Fruit fly (Drosophila melanogaster) whole organism, prepupa: ENCODE data around the gene ind.

Experiments
- Blimp-1 ChIP-seq: fragments of 200-800 bp; sonication (Bioruptor generic); optimal IDR thresholded peaks from 3 replicates; lab custom pipeline; 2017; ENCODE audit warnings: missing biosample characterization, missing genetic modification characterization, mild to moderate bottlenecking, moderate library complexity, missing genetic modification reagents
- CG10631 ChIP-seq: fragments of 200-800 bp; sonication (Bioruptor generic); optimal IDR thresholded peaks from 2 replicates; lab custom pipeline; 2016; ENCODE audit warnings: missing biosample characterization, missing genetic modification characterization
- CG10669 ChIP-seq: fragments of 200-800 bp; sonication (Bioruptor generic); optimal IDR thresholded peaks from 3 replicates; lab custom pipeline; 2018; ENCODE audit warnings: missing biosample characterization, mild to moderate bottlenecking, missing genetic modification characterization, moderate library complexity
- CG11294 ChIP-seq: fragments of 200-800 bp; sonication (Bioruptor generic); IDR thresholded peaks from 2 replicates; pipeline ENCODE4 v1.3.6; 2022; ENCODE audit warnings: missing biosample characterization, missing genetic modification characterization
- CG11762 ChIP-seq: fragments of 200-800 bp; sonication (Bioruptor generic); optimal IDR thresholded peaks from 3 replicates; lab custom pipeline; 2016; ENCODE audit warnings: missing biosample characterization, missing genetic modification characterization; ENCODE audit not compliant: insufficient read depth
- CG16779 ChIP-seq: fragments of 200-800 bp; sonication (Bioruptor generic); optimal IDR thresholded peaks from 3 replicates; lab custom pipeline; 2017; ENCODE audit warnings: missing biosample characterization, mild to moderate bottlenecking, missing genetic modification characterization
- CG3032 ChIP-seq: fragments of 200-800 bp; optimal IDR thresholded peaks from 2 replicates; lab custom pipeline; 2019; ENCODE audit warnings: missing biosample characterization, mild to moderate bottlenecking, missing genetic modification characterization, moderate library complexity
- CG32006 ChIP-seq: fragments of 200-800 bp; sonication (Bioruptor generic); optimal IDR thresholded peaks from 3 replicates; lab custom pipeline; 2017; ENCODE audit warnings: missing biosample characterization, mild to moderate bottlenecking, missing genetic modification characterization
- CG34406 ChIP-seq: fragments of 200-800 bp; sonication (Bioruptor generic); optimal IDR thresholded peaks from 3 replicates; lab custom pipeline; 2016; ENCODE audit warnings: missing biosample characterization, missing genetic modification characterization
- CG3919 ChIP-seq: fragments of 200-800 bp; sonication (Bioruptor generic); optimal IDR thresholded peaks from 3 replicates; lab custom pipeline; 2016; ENCODE audit warnings: missing biosample characterization, missing genetic modification characterization
- CG6163 ChIP-seq: fragments of 200-800 bp; sonication (Bioruptor generic); IDR thresholded peaks from 3 replicates; pipeline ENCODE4 v1.3.6; 2022; ENCODE audit warnings: missing biosample characterization, missing genetic modification characterization
- CG6276 ChIP-seq: fragments of 200-800 bp; sonication (Bioruptor generic); optimal IDR thresholded peaks from 2 replicates; lab custom pipeline; 2017; ENCODE audit warnings: missing biosample characterization, mild to moderate bottlenecking, missing genetic modification characterization
- CG6792 ChIP-seq: fragments of 200-800 bp; sonication (Bioruptor generic); optimal IDR thresholded peaks from 3 replicates; lab custom pipeline; 2016; ENCODE audit warnings: missing biosample characterization, missing genetic modification characterization
- CG6808 ChIP-seq: fragments of 200-800 bp; sonication (Bioruptor generic); optimal IDR thresholded peaks from 3 replicates; lab custom pipeline; 2017; ENCODE audit warnings: missing biosample characterization, missing genetic modification characterization, mild to moderate bottlenecking, moderate library complexity, missing genetic modification reagents
- CG6854 ChIP-seq: fragments of 200-800 bp; sonication (Bioruptor generic); optimal IDR thresholded peaks from 2 replicates; lab custom pipeline; 2017; ENCODE audit warnings: missing biosample characterization, mild to moderate bottlenecking, missing genetic modification characterization
- CG7368 ChIP-seq: fragments of 200-800 bp; sonication (Bioruptor generic); optimal IDR thresholded peaks from 3 replicates; lab custom pipeline; 2016; ENCODE audit warnings: missing biosample characterization, missing genetic modification characterization
- CG8119 ChIP-seq: fragments of 200-800 bp; sonication (Bioruptor generic); IDR thresholded peaks from 3 replicates; pipeline ENCODE4 v1.3.6; 2022; ENCODE audit warnings: missing biosample characterization, missing genetic modification characterization
- CG8319 ChIP-seq: fragments of 200-800 bp; sonication (Bioruptor generic); optimal IDR thresholded peaks from 3 replicates; lab custom pipeline; 2016; ENCODE audit warnings: missing biosample characterization, missing genetic modification characterization
- CG9139 ChIP-seq: fragments of 200-800 bp; sonication (Bioruptor generic); optimal IDR thresholded peaks from 3 replicates; lab custom pipeline; 2017; ENCODE audit warnings: missing biosample characterization, mild to moderate bottlenecking, missing genetic modification characterization
- Eip75B ChIP-seq: fragments of 200-800 bp; sonication (Bioruptor generic); optimal IDR thresholded peaks from 3 replicates; lab custom pipeline; 2016; ENCODE audit warnings: missing biosample characterization, missing genetic modification characterization
- Eip78C ChIP-seq: fragments of 200-800 bp; sonication (Bioruptor generic); peaks from one replicate; lab custom pipeline; 2016; ENCODE audit warnings: missing biosample characterization, missing genetic modification characterization
- Eip93F ChIP-seq: fragments of 200-800 bp; sonication (Bioruptor generic); optimal IDR thresholded peaks from 2 replicates; lab custom pipeline; 2016; ENCODE audit warnings: missing biosample characterization, mild to moderate bottlenecking, missing genetic modification characterization
- Ets21C ChIP-seq: fragments of 200-800 bp; sonication (Bioruptor generic); optimal IDR thresholded peaks from 3 replicates; lab custom pipeline; 2016; ENCODE audit warnings: missing biosample characterization, missing genetic modification characterization
- Gug ChIP-seq: fragments of 200-800 bp; sonication (Bioruptor generic); IDR thresholded peaks from 2 replicates; pipeline ENCODE4 v1.3.6; 2022; ENCODE audit warnings: missing biosample characterization, missing genetic modification characterization
- Hr39 ChIP-seq: fragments of 200-800 bp; sonication (Bioruptor generic); optimal IDR thresholded peaks from 2 replicates; lab custom pipeline; 2016; ENCODE audit warnings: missing biosample characterization, missing genetic modification characterization
- Lpt ChIP-seq: fragments of 200-800 bp; sonication (Bioruptor generic); optimal IDR thresholded peaks from 3 replicates; lab custom pipeline; 2016; ENCODE audit warnings: missing biosample characterization, missing genetic modification characterization
- Met ChIP-seq: fragments of 200-800 bp; sonication (Bioruptor generic); optimal IDR thresholded peaks from 3 replicates; lab custom pipeline; 2016; ENCODE audit warnings: missing biosample characterization, missing genetic modification characterization
- Smox ChIP-seq: fragments of 200-800 bp; sonication (Bioruptor generic); optimal IDR thresholded peaks from 3 replicates; lab custom pipeline; 2016; ENCODE audit warnings: missing biosample characterization, missing genetic modification characterization
- Sox14 ChIP-seq: fragments of 200-800 bp; sonication (Bioruptor generic); optimal IDR thresholded peaks from 3 replicates; lab custom pipeline; 2016; ENCODE audit warnings: missing biosample characterization, missing genetic modification characterization
- achi ChIP-seq: fragments of 200-800 bp; sonication (Bioruptor generic); optimal IDR thresholded peaks from 3 replicates; lab custom pipeline; 2016; ENCODE audit warnings: missing biosample characterization, missing genetic modification characterization
- cyc ChIP-seq: fragments of 200-800 bp; sonication (Bioruptor generic); optimal IDR thresholded peaks from 3 replicates; lab custom pipeline; 2016; ENCODE audit warnings: missing biosample characterization, missing genetic modification characterization
- dac ChIP-seq: fragments of 200-800 bp; sonication (Bioruptor generic); optimal IDR thresholded peaks from 2 replicates; lab custom pipeline; 2017; ENCODE audit warnings: missing biosample characterization, mild to moderate bottlenecking, missing genetic modification characterization
- eg ChIP-seq: fragments of 200-800 bp; sonication (Bioruptor generic); IDR thresholded peaks from 3 replicates; pipeline ENCODE4 v1.3.6; 2022; ENCODE audit warnings: missing biosample characterization, missing genetic modification characterization
- esn ChIP-seq: fragments of 200-800 bp; sonication (Bioruptor generic); optimal IDR thresholded peaks from 2 replicates; lab custom pipeline; 2016; ENCODE audit warnings: missing biosample characterization, mild to moderate bottlenecking, missing genetic modification characterization, moderate library complexity
- fd59A ChIP-seq: fragments of 200-800 bp; sonication (Bioruptor generic); optimal IDR thresholded peaks from 2 replicates; lab custom pipeline; 2017; ENCODE audit warnings: missing biosample characterization, mild to moderate bottlenecking, missing genetic modification characterization, missing genetic modification reagents
- fkh ChIP-seq: fragments of 200-800 bp; sonication (Bioruptor generic); optimal IDR thresholded peaks from 3 replicates; lab custom pipeline; 2017; ENCODE audit warnings: missing biosample characterization, mild to moderate bottlenecking, missing genetic modification characterization, moderate library complexity
- lz ChIP-seq: fragments of 200-800 bp; sonication (Bioruptor generic); optimal IDR thresholded peaks from 3 replicates; lab custom pipeline; 2016; ENCODE audit warnings: missing biosample characterization, missing genetic modification characterization
- net ChIP-seq: fragments of 200-800 bp; sonication (Bioruptor generic); optimal IDR thresholded peaks from 3 replicates; lab custom pipeline; 2016; ENCODE audit warnings: missing biosample characterization, missing genetic modification characterization
- pdm3 ChIP-seq: fragments of 200-800 bp; sonication (Bioruptor generic); optimal IDR thresholded peaks from 3 replicates; lab custom pipeline; 2016; ENCODE audit warnings: missing biosample characterization, missing genetic modification characterization
- salr ChIP-seq, 2 experiments: fragments of 200-800 bp; sonication (Bioruptor generic); optimal IDR thresholded peaks; 3 replicates each; lab custom pipeline; 2016 to 2018; ENCODE audit warnings: missing biosample characterization in 2 of 2, missing genetic modification characterization in 2 of 2, mild to moderate bottlenecking in 1 of 2
- spab ChIP-seq: fragments of 200-800 bp; sonication (Bioruptor generic); optimal IDR thresholded peaks from 2 replicates; lab custom pipeline; 2017; ENCODE audit warnings: missing biosample characterization, mild to moderate bottlenecking, missing genetic modification characterization, missing genetic modification reagents
- ss ChIP-seq, 2 experiments: fragments of 200-800 bp; sonication (Bioruptor generic); optimal IDR thresholded peaks; 2 replicates in 1 of 2; 3 replicates in 1 of 2; lab custom pipeline; 2017 to 2018; ENCODE audit warnings: mild to moderate bottlenecking in 2 of 2, missing biosample characterization in 2 of 2, missing genetic modification characterization in 2 of 2, moderate library complexity in 1 of 2
- vri ChIP-seq: fragments of 200-800 bp; sonication (Bioruptor generic); optimal IDR thresholded peaks from 3 replicates; lab custom pipeline; 2016; ENCODE audit warnings: missing biosample characterization, mild to moderate bottlenecking, missing genetic modification characterization

ind gene

DNA sequence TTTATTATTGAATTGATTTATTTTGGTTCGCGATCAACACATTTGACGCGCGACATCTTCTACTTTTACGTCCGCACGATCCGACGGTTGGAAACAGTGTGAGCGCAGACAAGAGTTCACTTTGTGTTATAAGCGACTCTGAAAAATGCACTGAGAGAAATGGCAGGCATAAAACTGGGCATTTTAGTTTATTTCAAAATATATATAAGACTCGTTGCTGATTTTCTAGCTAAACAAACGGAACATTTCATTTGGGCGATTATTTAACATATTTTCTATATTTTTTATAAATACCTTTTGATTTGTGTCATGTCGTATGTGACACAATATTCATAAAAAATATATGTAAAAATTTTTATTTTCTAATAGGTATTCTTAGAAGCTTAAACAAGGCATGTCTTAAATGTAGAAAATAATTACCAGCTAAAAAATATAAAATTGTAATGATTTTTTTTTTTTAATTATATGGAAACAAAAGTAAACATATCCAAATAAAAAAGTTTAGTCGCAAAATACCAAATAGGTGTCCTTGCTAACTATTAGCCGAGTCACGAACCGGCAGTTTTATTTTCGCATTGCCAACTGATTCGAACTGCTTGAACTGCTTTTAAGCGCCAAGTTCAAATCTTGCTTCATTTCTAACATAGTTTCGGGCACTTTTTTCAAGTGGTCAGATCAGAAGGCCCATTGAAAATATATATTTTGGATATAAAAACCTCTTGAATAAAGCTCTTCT, 29.6 kb downstream of the ind start, which contains the start of gene Reck (continued):
- TF ChIP-seq CG11294 (GFP tag; lab: Robert Waterston, UW) (peak; percentile 74), Eip78C (peak; percentile 98), fd59A (GFP tag; lab: Kevin White, UChicago) (peak; percentile 62), CG8319 (GFP tag; lab: Kevin White, UChicago) (peak; percentile 62), CG6854 (no peak), Smox (peak; percentile 79), CG6163 (GFP tag; lab: Robert Waterston, UW) (peak; percentile 95), CG34406 (GFP tag; lab: Kevin White, UChicago) (peak; percentile 83), salr (GFP tag; optimal IDR thresholded peaks at IDR 0.05; lab: Kevin White, UChicago) (peak; percentile 67 to 82), CG3032 (tag; lab: Kevin White, UChicago) (peak; percentile 83), ss (GFP tag; optimal IDR thresholded peaks at IDR 0.05; lab: Kevin White, UChicago) (peak; percentile 82 to 83), eg (GFP tag; lab: Robert Waterston, UW) (peak; percentile 97), CG10669 (GFP tag; lab: Kevin White, UChicago) (peak; percentile 87), Eip93F (peak; percentile 61), Hr39 (GFP tag; lab: Kevin White, UChicago) (peak; percentile 57), Sox14 (peak; percentile 79), Lpt (GFP tag; lab: Kevin White, UChicago) (peak; percentile 89), cyc (GFP tag; lab: Kevin White, UChicago) (peak; percentile 68), CG8119 (GFP tag; lab: Robert Waterston, UW) (peak; percentile 96), Ets21C (GFP tag; lab: Kevin White, UChicago) (peak; percentile 48), net (peak; percentile 93), CG11762 (GFP tag; lab: Kevin White, UChicago) (peak; percentile 84), CG3919 (GFP tag; lab: Kevin White, UChicago) (peak; percentile 93), fkh (GFP tag; lab: Kevin White, UChicago) (peak; percentile 3), Blimp-1 (GFP tag; lab: Kevin White, UChicago) (peak; percentile 35), CG16779 (tag; lab: Kevin White, UChicago) (peak; percentile 85), achi (GFP tag; lab: Kevin White, UChicago) (peak; percentile 91), vri (GFP tag; lab: Kevin White, UChicago) (peak; percentile 76), CG32006 (GFP tag; lab: Kevin White, UChicago) (peak; percentile 85), spab (peak; percentile 80), CG6276 (GFP tag; lab: Kevin White, UChicago) (peak; percentile 92), CG6792 (GFP tag; lab: Kevin White, UChicago) (peak; percentile 74), Met (GFP tag; lab: Kevin White, UChicago) (peak; percentile 85), lz (GFP tag; lab: Kevin White, UChicago) (peak; percentile 55), Eip75B (GFP tag; lab: Kevin White, UChicago) (peak; percentile 85), CG10631 (GFP tag; lab: Kevin White, UChicago) (peak; percentile 88), dac (GFP tag; lab: Kevin White, UChicago) (peak; percentile 70), esn (GFP tag; lab: Kevin White, UChicago) (peak; percentile 87), pdm3 (GFP tag; lab: Kevin White, UChicago) (peak; percentile 85), CG9139 (GFP tag; lab: Kevin White, UChicago) (peak; percentile 78), Gug (GFP tag; lab: Robert Waterston, UW) (peak; percentile 79), CG7368 (GFP tag; lab: Kevin White, UChicago) (peak; percentile 85), CG6808 (GFP tag; lab: Kevin White, UChicago) (peak; percentile 82)
- TF ChIP-seq, all 60 proteins: peak for 58
